Worm (Caenorhabditis elegans): ENCODE measurements around the gene ttr-40.

- no peak for TF ChIP-seq ama-1 (optimal IDR thresholded peaks at IDR 0.05)
- no peak for TF ChIP-seq nhr-237 (tag; optimal IDR thresholded peaks at IDR 0.05)
- no peak for TF ChIP-seq pqm-1 (tag; optimal IDR thresholded peaks at IDR 0.05)
Observed at ce11 chrV:9384949-9385348, 29.7 kb upstream of the ttr-40 start.

Data from whole organism, L3 larva.